Fruit fly (Drosophila melanogaster): ENCODE results near the gene nsl1.

dm6 chr3R:15827559-15827958 is 34.0 kb downstream of the nsl1 start:
- TF ChIP-seq CG8478 (optimal IDR thresholded peaks at IDR 0.05) (no peak), CTCF (optimal IDR thresholded peaks at IDR 0.05) (no peak)
